Worm (Caenorhabditis elegans) whole organism, L4/young adult: ENCODE data around the gene wrt-2.

ENCODE experiments used
- W03F9.2 ChIP-seq: fragments of 150-350 bp; optimal IDR thresholded peaks from 2 replicates; lab custom pipeline; 2014; ENCODE audit warnings: missing biosample characterization, missing genetic modification characterization
- dao-5 ChIP-seq: sonication (generic microtip); optimal IDR thresholded peaks from 2 replicates; lab custom pipeline; 2016; ENCODE audit warnings: missing genotype, missing genetic modification characterization, moderate library complexity, missing compliant biosample characterization
- him-1 ChIP-seq: sonication (generic microtip); optimal IDR thresholded peaks from 2 replicates; lab custom pipeline; 2016; ENCODE audit warnings: missing genotype, missing genetic modification reagents, missing genetic modification characterization, missing compliant biosample characterization

The wrt-2 gene

ce11 chrX:3054394-3054793 lies 39.8 kb downstream of the wrt-2 start:
- no peak for TF ChIP-seq W03F9.2 (tag; lab: Kevin White, UChicago)
- TF ChIP-seq dao-5 (tag; lab: Kevin White, UChicago) = no peak
- no peak for TF ChIP-seq him-1 (tag; lab: Kevin White, UChicago)

- no peak for TF ChIP-seq him-1 (tag; lab: Kevin White, UChicago)
- TF ChIP-seq W03F9.2 (tag; lab: Kevin White, UChicago) = no peak
- TF ChIP-seq dao-5 (tag; lab: Kevin White, UChicago) = no peak
Observed at ce11 chrX:3051315-3051993, 42.7 kb downstream of the wrt-2 start.

ce11 chrX:3049233-3049632 lies 44.9 kb downstream of the wrt-2 start:
- no peak for TF ChIP-seq W03F9.2 (tag; lab: Kevin White, UChicago)
- TF ChIP-seq him-1 (tag; lab: Kevin White, UChicago) = peak; percentile 75
- no peak for TF ChIP-seq dao-5 (tag; lab: Kevin White, UChicago)

ce11 chrX:3048696-3049095 lies 45.5 kb downstream of the wrt-2 start:
- TF ChIP-seq him-1 (tag; lab: Kevin White, UChicago) (no peak), dao-5 (tag; lab: Kevin White, UChicago) (no peak), W03F9.2 (tag; lab: Kevin White, UChicago) (no peak)

- TF ChIP-seq W03F9.2 (tag; lab: Kevin White, UChicago) (no peak), him-1 (tag; lab: Kevin White, UChicago) (no peak), dao-5 (tag; lab: Kevin White, UChicago) (no peak)
Observed at ce11 chrX:3047224-3047623, 46.9 kb downstream of the wrt-2 start.

ce11 chrX:3045466-3045865 lies 48.7 kb downstream of the wrt-2 start, which contains the start of gene cnnm-3:
Gene cnnm-3, minus strand, starts transcription at chrX:3045847.
- TF ChIP-seq dao-5 (tag; lab: Kevin White, UChicago) (no peak), W03F9.2 (tag; lab: Kevin White, UChicago) (no peak), him-1 (tag; lab: Kevin White, UChicago) (no peak)
